Worm (Caenorhabditis elegans): ENCODE results near the gene ilys-5.

- peak; percentile 44 for TF ChIP-seq dao-5 (tag; optimal IDR thresholded peaks at IDR 0.05)
- TF ChIP-seq him-1 (tag; optimal IDR thresholded peaks at IDR 0.05): no peak
Measured at ce11 chrX:6522634-6523070, 14.0 kb downstream of the ilys-5 start.

All from whole organism, L4/young adult.